Worm (Caenorhabditis elegans) whole organism, L4 larva: ENCODE data around the gene F25B3.2.

ENCODE experiments used
- F37D6.2 ChIP-seq: sonication (generic microtip); optimal IDR thresholded peaks from 2 replicates; lab custom pipeline; 2016; ENCODE audit warnings: mild to moderate bottlenecking, missing genetic modification characterization, missing compliant biosample characterization
- R02D3.7 ChIP-seq: fragments of 150-350 bp; sonication (generic microtip); optimal IDR thresholded peaks from 3 replicates; lab custom pipeline; 2014; ENCODE audit warnings: missing biosample characterization, missing genetic modification characterization
- T26A8.4 ChIP-seq: fragments of 200-800 bp; sonication (Bioruptor generic); IDR thresholded peaks from 2 replicates; pipeline ENCODE4 v1.3.6; 2022; ENCODE audit warnings: missing genetic modification characterization, missing compliant biosample characterization
- Y48G9A.11 ChIP-seq: fragments of 200-800 bp; sonication (Bioruptor generic); IDR thresholded peaks from 2 replicates; pipeline ENCODE4 v1.3.6; 2022; ENCODE audit warnings: missing genetic modification reagents, missing genetic modification characterization, missing compliant biosample characterization
- Y5F2A.4 ChIP-seq: fragments of 200-800 bp; sonication (Bioruptor generic); optimal IDR thresholded peaks from 2 replicates; lab custom pipeline; 2018; ENCODE audit warnings: mild to moderate bottlenecking, missing genetic modification characterization, missing compliant biosample characterization
- ZK546.5 ChIP-seq, 2 experiments: sonication (generic microtip); optimal IDR thresholded peaks; 2 replicates each; lab custom pipeline; 2017; ENCODE audit warnings: missing biosample characterization in 2 of 2, missing genetic modification characterization in 2 of 2
- aha-1 ChIP-seq: fragments of 150-350 bp; peaks from one replicate; lab custom pipeline; 2014; ENCODE audit warnings: missing biosample characterization, missing genetic modification characterization
- attf-4 ChIP-seq: sonication (generic microtip); optimal IDR thresholded peaks from 3 replicates; lab custom pipeline; 2017; ENCODE audit warnings: missing biosample characterization, missing genetic modification characterization
- ceh-44 ChIP-seq: fragments of 200-800 bp; sonication (Bioruptor generic); IDR thresholded peaks from 2 replicates; pipeline ENCODE4 v1.3.6; 2022; ENCODE audit warnings: missing genetic modification reagents, missing genetic modification characterization, missing compliant biosample characterization
- ceh-62 ChIP-seq: sonication (generic microtip); optimal IDR thresholded peaks from 2 replicates; lab custom pipeline; 2017; ENCODE audit warnings: missing biosample characterization, missing genetic modification characterization
- cey-2 ChIP-seq: sonication (generic microtip); optimal IDR thresholded peaks from 3 replicates; lab custom pipeline; 2017; ENCODE audit warnings: missing genetic modification characterization, mild to moderate bottlenecking, missing compliant biosample characterization, antibody characterized with exemption, borderline replicate concordance; ENCODE audit not compliant: insufficient read depth
- daf-16 ChIP-seq, 3 experiments: sonication (generic microtip); optimal IDR thresholded peaks; 2 replicates each; lab custom pipeline; 2016 to 2017; ENCODE audit warnings: missing genetic modification characterization in 3 of 3, missing genetic modification reagents in 3 of 3, mild to moderate bottlenecking in 2 of 3, missing compliant biosample characterization in 2 of 3, missing biosample characterization in 1 of 3, moderate library complexity in 1 of 3
- dmd-8 ChIP-seq: fragments of 200-800 bp; sonication (Bioruptor generic); IDR thresholded peaks from 2 replicates; pipeline ENCODE4 v1.3.6; 2022; ENCODE audit warnings: missing genetic modification characterization, missing compliant biosample characterization
- dmd-9 ChIP-seq: fragments of 200-800 bp; sonication (Bioruptor generic); IDR thresholded peaks from 2 replicates; pipeline ENCODE4 v1.3.6; 2022; ENCODE audit warnings: missing genetic modification reagents, missing genetic modification characterization, missing compliant biosample characterization
- duxl-1 ChIP-seq: sonication (generic microtip); optimal IDR thresholded peaks from 2 replicates; lab custom pipeline; 2016; ENCODE audit warnings: mild to moderate bottlenecking, missing genetic modification characterization, moderate library complexity, missing compliant biosample characterization; ENCODE audit not compliant: poor library complexity
- dve-1 ChIP-seq: sonication (generic microtip); optimal IDR thresholded peaks from 2 replicates; lab custom pipeline; 2017; ENCODE audit warnings: antibody characterized with exemption, mild to moderate bottlenecking, missing genetic modification characterization, missing compliant biosample characterization; ENCODE audit not compliant: insufficient read depth
- egl-43 ChIP-seq: fragments of 200-800 bp; sonication (Bioruptor generic); IDR thresholded peaks from 2 replicates; pipeline ENCODE4 v1.3.6; 2022; ENCODE audit warnings: missing genetic modification reagents, missing genetic modification characterization, missing compliant biosample characterization
- fkh-10 ChIP-seq: fragments of 150-350 bp; optimal IDR thresholded peaks from 2 replicates; lab custom pipeline; 2014; ENCODE audit warnings: missing biosample characterization, missing genetic modification reagents, missing genetic modification characterization
- gei-8 ChIP-seq: fragments of 200-800 bp; sonication (Bioruptor generic); optimal IDR thresholded peaks from 2 replicates; lab custom pipeline; 2018; ENCODE audit warnings: mild to moderate bottlenecking, missing genetic modification characterization, missing compliant biosample characterization
- hlh-11 ChIP-seq: fragments of 200-800 bp; sonication (Bioruptor generic); optimal IDR thresholded peaks from 2 replicates; lab custom pipeline; 2018; ENCODE audit warnings: mild to moderate bottlenecking, missing genetic modification characterization, missing compliant biosample characterization
- hmg-1.1 ChIP-seq: fragments of 200-800 bp; sonication (Bioruptor generic); IDR thresholded peaks from 2 replicates; pipeline ENCODE4 v1.3.6; 2022; ENCODE audit warnings: missing genetic modification reagents, missing genetic modification characterization, missing compliant biosample characterization
- lin-13 ChIP-seq: fragments of 150-350 bp; optimal IDR thresholded peaks from 2 replicates; lab custom pipeline; 2014; ENCODE audit warnings: missing biosample characterization, missing genetic modification reagents, missing genetic modification characterization
- lin-15B ChIP-seq: fragments of 150-350 bp; sonication (generic microtip); optimal IDR thresholded peaks from 3 replicates; lab custom pipeline; 2014; ENCODE audit warnings: missing biosample characterization, missing genetic modification characterization
- lin-39 ChIP-seq: fragments of 150-350 bp; optimal IDR thresholded peaks from 2 replicates; lab custom pipeline; 2014; ENCODE audit warnings: missing biosample characterization, missing genetic modification reagents, missing genetic modification characterization
- lir-3 ChIP-seq: sonication (generic microtip); optimal IDR thresholded peaks from 2 replicates; lab custom pipeline; 2016; ENCODE audit warnings: mild to moderate bottlenecking, missing genetic modification characterization, missing compliant biosample characterization
- mdl-1 ChIP-seq, 2 experiments: fragments of 150-350 bp in 1 of 2; sonication (generic microtip) in 1 of 2; optimal IDR thresholded peaks; 2 replicates each; lab custom pipeline; 2014 to 2017; ENCODE audit warnings: missing biosample characterization in 2 of 2, missing genetic modification characterization in 2 of 2
- mdt-29 ChIP-seq: fragments of 200-800 bp; sonication (Bioruptor generic); IDR thresholded peaks from 2 replicates; pipeline ENCODE4 v1.3.6; 2022; ENCODE audit warnings: missing genetic modification reagents, missing genetic modification characterization, missing compliant biosample characterization
- mep-1 ChIP-seq: fragments of 150-350 bp; sonication (generic microtip); optimal IDR thresholded peaks from 3 replicates; lab custom pipeline; 2014; ENCODE audit warnings: missing biosample characterization, missing genetic modification characterization
- mxl-2 ChIP-seq: fragments of 200-800 bp; sonication (Bioruptor generic); conservative IDR thresholded peaks from 2 replicates; pipeline ENCODE4 v1.3.6; 2022; ENCODE audit warnings: missing genetic modification reagents, missing genetic modification characterization, missing compliant biosample characterization
- mxl-3 ChIP-seq: fragments of 200-800 bp; sonication (Bioruptor generic); optimal IDR thresholded peaks from 2 replicates; lab custom pipeline; 2018; ENCODE audit warnings: mild to moderate bottlenecking, missing genetic modification characterization, missing compliant biosample characterization
- nhr-10 ChIP-seq: fragments of 150-350 bp; optimal IDR thresholded peaks from 2 replicates; lab custom pipeline; 2014; ENCODE audit warnings: missing biosample characterization, missing genetic modification characterization
- nhr-102 ChIP-seq: sonication (generic microtip); optimal IDR thresholded peaks from 2 replicates; lab custom pipeline; 2016; ENCODE audit warnings: mild to moderate bottlenecking, missing genetic modification characterization, moderate library complexity, missing compliant biosample characterization
- nhr-28 ChIP-seq: fragments of 150-350 bp; optimal IDR thresholded peaks from 2 replicates; lab custom pipeline; 2014; ENCODE audit warnings: missing biosample characterization, missing genetic modification characterization
- nhr-77 ChIP-seq: fragments of 150-350 bp; optimal IDR thresholded peaks from 2 replicates; lab custom pipeline; 2014; ENCODE audit warnings: missing biosample characterization, missing genetic modification characterization
- php-3 ChIP-seq: fragments of 200-800 bp; sonication (Bioruptor generic); IDR thresholded peaks from 2 replicates; pipeline ENCODE4 v1.3.6; 2022; ENCODE audit warnings: missing genetic modification reagents, missing genetic modification characterization, missing compliant biosample characterization
- pqm-1 ChIP-seq: sonication (generic microtip); optimal IDR thresholded peaks from 2 replicates; lab custom pipeline; 2017; ENCODE audit warnings: missing biosample characterization, missing genetic modification characterization
- rbr-2 ChIP-seq: sonication (generic microtip); optimal IDR thresholded peaks from 2 replicates; lab custom pipeline; 2016; ENCODE audit warnings: missing genotype, missing genetic modification characterization, missing compliant biosample characterization
- saeg-2 ChIP-seq: fragments of 200-800 bp; sonication (Bioruptor generic); IDR thresholded peaks from 2 replicates; pipeline ENCODE4 v1.3.6; 2022; ENCODE audit warnings: missing genetic modification reagents, missing genetic modification characterization, missing compliant biosample characterization
- set-16 ChIP-seq: fragments of 200-800 bp; sonication (Bioruptor generic); IDR thresholded peaks from 2 replicates; pipeline ENCODE4 v1.3.6; 2022; ENCODE audit warnings: missing genetic modification reagents, missing genetic modification characterization, missing compliant biosample characterization
- snpc-1.2 ChIP-seq: fragments of 200-800 bp; sonication (Bioruptor generic); IDR thresholded peaks from 2 replicates; pipeline ENCODE4 v1.3.6; 2022; ENCODE audit warnings: missing genetic modification reagents, missing genetic modification characterization, missing compliant biosample characterization
- snpc-4 ChIP-seq: fragments of 150-350 bp; optimal IDR thresholded peaks from 2 replicates; lab custom pipeline; 2014; ENCODE audit warnings: missing biosample characterization, missing genetic modification characterization
- spr-3 ChIP-seq: fragments of 200-800 bp; sonication (Bioruptor generic); optimal IDR thresholded peaks from 2 replicates; lab custom pipeline; 2018; ENCODE audit warnings: mild to moderate bottlenecking, missing genetic modification characterization, missing compliant biosample characterization
- tra-1 ChIP-seq: fragments of 200-800 bp; sonication (Bioruptor generic); IDR thresholded peaks from 2 replicates; pipeline ENCODE4 v1.3.6; 2022; ENCODE audit warnings: missing genetic modification reagents, missing genetic modification characterization, missing compliant biosample characterization
- unc-62 ChIP-seq, 3 experiments: fragments of 150-350 bp in 1 of 3; sonication (generic microtip); optimal IDR thresholded peaks in 2 of 3; peaks in 1 of 3; 1 replicate in 1 of 3; 2 replicates in 2 of 3; lab custom pipeline; 2014 to 2017; ENCODE audit warnings: missing biosample characterization in 3 of 3, missing genetic modification characterization in 3 of 3, missing genetic modification reagents in 3 of 3, missing genotype in 1 of 3
- zfp-2 ChIP-seq: sonication (generic microtip); optimal IDR thresholded peaks from 2 replicates; lab custom pipeline; 2016; ENCODE audit warnings: mild to moderate bottlenecking, missing genetic modification characterization, missing compliant biosample characterization
- zip-11 ChIP-seq: fragments of 200-800 bp; sonication (Bioruptor generic); IDR thresholded peaks from 2 replicates; pipeline ENCODE4 v1.3.6; 2022; ENCODE audit warnings: missing genetic modification characterization, missing compliant biosample characterization
- zip-2 ChIP-seq: fragments of 150-350 bp; optimal IDR thresholded peaks from 2 replicates; lab custom pipeline; 2014; ENCODE audit warnings: missing biosample characterization, missing genetic modification characterization

The F25B3.2 gene

DNA sequence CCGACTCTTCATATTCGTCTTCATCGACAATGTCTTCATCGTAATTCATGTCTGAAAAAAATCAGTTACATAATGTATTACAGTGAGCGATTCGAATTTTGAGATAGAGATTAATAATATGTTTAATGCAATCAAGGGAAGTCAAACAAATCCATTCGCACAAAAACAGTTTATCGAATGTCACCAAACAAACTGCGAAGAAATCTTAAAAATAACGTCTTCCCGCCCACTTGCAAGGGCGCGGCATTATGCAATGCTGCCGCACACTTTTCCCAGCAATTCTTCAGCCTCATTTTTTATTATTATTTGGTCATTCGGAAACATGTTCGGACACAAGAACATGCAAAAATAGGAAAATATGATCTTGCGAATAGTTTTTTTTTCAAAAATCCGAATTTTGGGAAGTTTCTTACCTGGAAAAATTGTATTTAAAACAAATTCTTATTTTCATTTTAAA is 32.9 kb upstream of the F25B3.2 start, which contains the start of gene mdf-1 (continued):
- TF ChIP-seq fkh-10 (GFP tag; lab: Kevin White, UChicago) (no peak), set-16 (no peak), hlh-11 (tag; lab: Kevin White, UChicago) (peak; percentile 64)

- TF ChIP-seq cey-2 (tag; lab: Kevin White, UChicago): no peak
- TF ChIP-seq Y48G9A.11 (GFP tag; lab: Robert Waterston, UW): no peak
- TF ChIP-seq saeg-2 (GFP tag; lab: Robert Waterston, UW): no peak
- TF ChIP-seq egl-43 (GFP tag; lab: Robert Waterston, UW): peak; percentile 57; the same call in 1 of the 2 replicates
- no peak for TF ChIP-seq lir-3
- TF ChIP-seq aha-1 (tag; lab: Kevin White, UChicago): peak; percentile 96
- TF ChIP-seq ceh-44 (GFP tag; lab: Robert Waterston, UW): no peak
- TF ChIP-seq F37D6.2 (tag; lab: Kevin White, UChicago): peak; percentile 12
- TF ChIP-seq attf-4: no peak
- no peak for TF ChIP-seq daf-16 (GFP tag; optimal IDR thresholded peaks at IDR 0.05; lab: Kevin White, UChicago)
- no peak for TF ChIP-seq daf-16 (tag; optimal IDR thresholded peaks at IDR 0.05; lab: Kevin White, UChicago)
- no peak for TF ChIP-seq zfp-2 (tag; lab: Kevin White, UChicago)
- no peak for TF ChIP-seq lin-39
- TF ChIP-seq mxl-2 (GFP tag; lab: Robert Waterston, UW): no peak
- no peak for TF ChIP-seq zip-11 (GFP tag; lab: Robert Waterston, UW)
- TF ChIP-seq zip-2 (tag; lab: Kevin White, UChicago): no peak
- no peak for TF ChIP-seq spr-3 (GFP tag; lab: Kevin White, UChicago)
- 0 out of 2 replicates have a peak, but pooled peaks have one; percentile 16 for TF ChIP-seq tra-1
- TF ChIP-seq mdt-29 (GFP tag; lab: Robert Waterston, UW): no peak
- TF ChIP-seq T26A8.4: no peak; the same call in 1 of the 2 replicates
- no peak for TF ChIP-seq duxl-1 (tag; lab: Kevin White, UChicago)
- TF ChIP-seq set-16: peak; percentile 24; the same call in 1 of the 2 replicates
- no peak for TF ChIP-seq Y5F2A.4 (GFP tag; lab: Kevin White, UChicago)
- no peak for TF ChIP-seq nhr-28 (tag; lab: Kevin White, UChicago)
- no peak for TF ChIP-seq dmd-9 (GFP tag; lab: Robert Waterston, UW)
- TF ChIP-seq hlh-11 (tag; lab: Kevin White, UChicago): peak; percentile 59
- peak in 1 of 2 experiments; percentile 81 for TF ChIP-seq unc-62 (GFP tag; optimal IDR thresholded peaks at IDR 0.05 in 1 of 2; lab: Kevin White, UChicago)
- TF ChIP-seq unc-62 (tag; optimal IDR thresholded peaks at IDR 0.05; lab: Kevin White, UChicago): no peak
- TF ChIP-seq mdl-1 (tag; optimal IDR thresholded peaks at IDR 0.05; lab: Kevin White, UChicago): peak in 1 of 2 experiments; percentile 11
- TF ChIP-seq R02D3.7 (tag; lab: Kevin White, UChicago): no peak
- no peak for TF ChIP-seq ceh-62
- TF ChIP-seq nhr-77 (tag; lab: Kevin White, UChicago): no peak
- TF ChIP-seq ZK546.5 (tag; optimal IDR thresholded peaks at IDR 0.05; lab: Kevin White, UChicago): no peak
- TF ChIP-seq hmg-1.1: 0 out of 2 replicates have a peak, but pooled peaks have one; percentile 24
- TF ChIP-seq pqm-1: no peak
- no peak for TF ChIP-seq php-3 (GFP tag; lab: Robert Waterston, UW)
- peak; percentile 44 for TF ChIP-seq nhr-102 (tag; lab: Kevin White, UChicago)
- no peak for TF ChIP-seq nhr-10 (tag; lab: Kevin White, UChicago)
- TF ChIP-seq fkh-10 (GFP tag; lab: Kevin White, UChicago): no peak
- TF ChIP-seq snpc-4 (tag; lab: Kevin White, UChicago): no peak
- peak; percentile 10 for TF ChIP-seq mxl-3 (GFP tag; lab: Kevin White, UChicago)
- no peak for TF ChIP-seq lin-13
- TF ChIP-seq rbr-2 (tag; lab: Kevin White, UChicago): peak; percentile 37
- TF ChIP-seq dmd-8 (GFP tag; lab: Robert Waterston, UW): no peak
- TF ChIP-seq lin-15B (tag; lab: Kevin White, UChicago): no peak
- TF ChIP-seq gei-8 (GFP tag; lab: Kevin White, UChicago): no peak
- peak; percentile 2 for TF ChIP-seq mep-1 (tag; lab: Kevin White, UChicago)
- no peak for TF ChIP-seq dve-1
- TF ChIP-seq snpc-1.2: no peak
Observed at ce11 chrV:9545238-9545709, 31.8 kb upstream of the F25B3.2 start, which contains the start of the genes his-35 and his-41. Gene his-35 (minus strand): TSS chrV:9545288. Gene his-41 (plus strand): TSS chrV:9545536.
